Worm (Caenorhabditis elegans): ENCODE results near the gene W06F12.2.

- TF ChIP-seq hnd-1 (tag; optimal IDR thresholded peaks at IDR 0.05): no peak
- no peak for TF ChIP-seq flt-1 (GFP tag; IDR thresholded peaks at IDR 0.05)
- TF ChIP-seq pes-1 (GFP tag; IDR thresholded peaks at IDR 0.05): no peak
- no peak for TF ChIP-seq ama-1 (optimal IDR thresholded peaks at IDR 0.05)
- TF ChIP-seq ets-7 (tag; optimal IDR thresholded peaks at IDR 0.05): no peak
- TF ChIP-seq ceh-36 (tag; optimal IDR thresholded peaks at IDR 0.05): peak; percentile 16
- no peak for TF ChIP-seq aly-1 (tag; optimal IDR thresholded peaks at IDR 0.05)
- no peak for TF ChIP-seq tbx-11 (GFP tag; IDR thresholded peaks at IDR 0.05)
- TF ChIP-seq sea-1 (GFP tag; conservative IDR thresholded peaks at IDR 0.05): no peak
- TF ChIP-seq B0310.2 (tag; optimal IDR thresholded peaks at IDR 0.05): no peak
- no peak for TF ChIP-seq tbx-37 (GFP tag; conservative IDR thresholded peaks at IDR 0.05)
- no peak for TF ChIP-seq scrt-1 (GFP tag; IDR thresholded peaks at IDR 0.05)
- no peak for TF ChIP-seq tra-4 (tag; optimal IDR thresholded peaks at IDR 0.05)
- TF ChIP-seq hmg-4 (GFP tag; optimal IDR thresholded peaks at IDR 0.05): peak; percentile 68
Observed at ce11 chrIII:13712854-13713293, 18.6 kb downstream of the W06F12.2 start.

Measured in whole organism, early embryonic.